Worm (Caenorhabditis elegans) whole organism, L4 larva: ENCODE results near the gene D1005.10.

Experiments used
- D1046.2 ChIP-seq: fragments of 200-800 bp; sonication (Bioruptor generic); IDR thresholded peaks from 2 replicates; pipeline ENCODE4 v1.3.6; 2022; ENCODE audit warnings: missing genetic modification characterization, missing compliant biosample characterization
- F44E2.7 ChIP-seq: fragments of 200-800 bp; sonication (Bioruptor generic); IDR thresholded peaks from 2 replicates; pipeline ENCODE4 v2.1.2; 2022; ENCODE audit warnings: missing genetic modification characterization, missing compliant biosample characterization
- T26A8.4 ChIP-seq: fragments of 200-800 bp; sonication (Bioruptor generic); IDR thresholded peaks from 2 replicates; pipeline ENCODE4 v1.3.6; 2022; ENCODE audit warnings: missing genetic modification characterization, missing compliant biosample characterization
- Y48G9A.11 ChIP-seq: fragments of 200-800 bp; sonication (Bioruptor generic); IDR thresholded peaks from 2 replicates; pipeline ENCODE4 v1.3.6; 2022; ENCODE audit warnings: missing genetic modification reagents, missing genetic modification characterization, missing compliant biosample characterization
- Y75B8A.6 ChIP-seq: fragments of 200-800 bp; sonication (Bioruptor generic); IDR thresholded peaks from 2 replicates; pipeline ENCODE4 v1.3.6; 2022; ENCODE audit warnings: missing genetic modification reagents, missing genetic modification characterization, missing compliant biosample characterization
- ZK337.2 ChIP-seq: fragments of 200-800 bp; sonication (Bioruptor generic); IDR thresholded peaks from 2 replicates; pipeline ENCODE4 v1.3.6; 2022; ENCODE audit warnings: missing genetic modification reagents, missing genetic modification characterization, missing compliant biosample characterization
- aha-1 ChIP-seq: fragments of 150-350 bp; peaks from one replicate; lab custom pipeline; 2014; ENCODE audit warnings: missing biosample characterization, missing genetic modification characterization
- attf-4 ChIP-seq: sonication (generic microtip); optimal IDR thresholded peaks from 3 replicates; lab custom pipeline; 2017; ENCODE audit warnings: missing biosample characterization, missing genetic modification characterization
- ceh-32 ChIP-seq: sonication (generic microtip); optimal IDR thresholded peaks from 2 replicates; lab custom pipeline; 2016; ENCODE audit warnings: mild to moderate bottlenecking, missing genetic modification characterization, missing compliant biosample characterization; ENCODE audit not compliant: poor library complexity
- ceh-44 ChIP-seq: fragments of 200-800 bp; sonication (Bioruptor generic); IDR thresholded peaks from 2 replicates; pipeline ENCODE4 v1.3.6; 2022; ENCODE audit warnings: missing genetic modification reagents, missing genetic modification characterization, missing compliant biosample characterization
- ceh-62 ChIP-seq: sonication (generic microtip); optimal IDR thresholded peaks from 2 replicates; lab custom pipeline; 2017; ENCODE audit warnings: missing biosample characterization, missing genetic modification characterization
- ces-1 ChIP-seq: fragments of 150-350 bp; sonication (generic microtip); optimal IDR thresholded peaks from 4 replicates; lab custom pipeline; 2014; ENCODE audit warnings: missing biosample characterization, missing genetic modification reagents, missing genetic modification characterization
- cey-2 ChIP-seq: sonication (generic microtip); optimal IDR thresholded peaks from 3 replicates; lab custom pipeline; 2017; ENCODE audit warnings: missing genetic modification characterization, mild to moderate bottlenecking, missing compliant biosample characterization, antibody characterized with exemption, borderline replicate concordance; ENCODE audit not compliant: insufficient read depth
- ctbp-1 ChIP-seq: fragments of 200-800 bp; sonication (Bioruptor generic); IDR thresholded peaks from 2 replicates; pipeline ENCODE4 v1.3.6; 2022; ENCODE audit warnings: missing genetic modification reagents, missing genetic modification characterization, missing compliant biosample characterization
- daf-12 ChIP-seq: fragments of 150-350 bp; optimal IDR thresholded peaks from 2 replicates; lab custom pipeline; 2014; ENCODE audit warnings: missing biosample characterization, missing genetic modification reagents, missing genetic modification characterization
- daf-8 ChIP-seq: fragments of 200-800 bp; sonication (Bioruptor generic); IDR thresholded peaks from 2 replicates; pipeline ENCODE4 v1.3.6; 2022; ENCODE audit warnings: missing genetic modification characterization, missing compliant biosample characterization
- dmd-6 ChIP-seq: fragments of 200-800 bp; sonication (Bioruptor generic); IDR thresholded peaks from 2 replicates; pipeline ENCODE4 v1.3.6; 2022; ENCODE audit warnings: missing genetic modification reagents, missing genetic modification characterization, missing compliant biosample characterization
- dmd-8 ChIP-seq: fragments of 200-800 bp; sonication (Bioruptor generic); IDR thresholded peaks from 2 replicates; pipeline ENCODE4 v1.3.6; 2022; ENCODE audit warnings: missing genetic modification characterization, missing compliant biosample characterization
- duxl-1 ChIP-seq: sonication (generic microtip); optimal IDR thresholded peaks from 2 replicates; lab custom pipeline; 2016; ENCODE audit warnings: mild to moderate bottlenecking, missing genetic modification characterization, moderate library complexity, missing compliant biosample characterization; ENCODE audit not compliant: poor library complexity
- dve-1 ChIP-seq: sonication (generic microtip); optimal IDR thresholded peaks from 2 replicates; lab custom pipeline; 2017; ENCODE audit warnings: antibody characterized with exemption, mild to moderate bottlenecking, missing genetic modification characterization, missing compliant biosample characterization; ENCODE audit not compliant: insufficient read depth
- fkh-10 ChIP-seq: fragments of 150-350 bp; optimal IDR thresholded peaks from 2 replicates; lab custom pipeline; 2014; ENCODE audit warnings: missing biosample characterization, missing genetic modification reagents, missing genetic modification characterization
- hlh-11 ChIP-seq: fragments of 200-800 bp; sonication (Bioruptor generic); optimal IDR thresholded peaks from 2 replicates; lab custom pipeline; 2018; ENCODE audit warnings: mild to moderate bottlenecking, missing genetic modification characterization, missing compliant biosample characterization
- hmg-1.1 ChIP-seq: fragments of 200-800 bp; sonication (Bioruptor generic); IDR thresholded peaks from 2 replicates; pipeline ENCODE4 v1.3.6; 2022; ENCODE audit warnings: missing genetic modification reagents, missing genetic modification characterization, missing compliant biosample characterization
- jun-1 ChIP-seq: fragments of 150-350 bp; optimal IDR thresholded peaks from 2 replicates; lab custom pipeline; 2014; ENCODE audit warnings: missing biosample characterization, missing genetic modification reagents, missing genetic modification characterization
- lin-13 ChIP-seq: fragments of 150-350 bp; optimal IDR thresholded peaks from 2 replicates; lab custom pipeline; 2014; ENCODE audit warnings: missing biosample characterization, missing genetic modification reagents, missing genetic modification characterization
- lin-15B ChIP-seq: fragments of 150-350 bp; sonication (generic microtip); optimal IDR thresholded peaks from 3 replicates; lab custom pipeline; 2014; ENCODE audit warnings: missing biosample characterization, missing genetic modification characterization
- lin-38 ChIP-seq: fragments of 200-800 bp; sonication (Bioruptor generic); IDR thresholded peaks from 2 replicates; pipeline ENCODE4 v1.3.6; 2022; ENCODE audit warnings: missing genetic modification reagents, missing genetic modification characterization, missing compliant biosample characterization
- lsy-2 ChIP-seq, 2 experiments: fragments of 150-350 bp in 1 of 2; sonication (generic microtip) in 1 of 2; optimal IDR thresholded peaks; 2 replicates each; lab custom pipeline; 2014 to 2017; ENCODE audit warnings: missing biosample characterization in 2 of 2, missing genetic modification characterization in 2 of 2
- madf-9 ChIP-seq: fragments of 200-800 bp; sonication (Bioruptor generic); conservative IDR thresholded peaks from 2 replicates; pipeline ENCODE4 v1.3.6; 2022; ENCODE audit warnings: missing genetic modification reagents, missing genetic modification characterization, missing compliant biosample characterization
- mdl-1 ChIP-seq, 2 experiments: fragments of 150-350 bp in 1 of 2; sonication (generic microtip) in 1 of 2; optimal IDR thresholded peaks; 2 replicates each; lab custom pipeline; 2014 to 2017; ENCODE audit warnings: missing biosample characterization in 2 of 2, missing genetic modification characterization in 2 of 2
- mxl-2 ChIP-seq: fragments of 200-800 bp; sonication (Bioruptor generic); conservative IDR thresholded peaks from 2 replicates; pipeline ENCODE4 v1.3.6; 2022; ENCODE audit warnings: missing genetic modification reagents, missing genetic modification characterization, missing compliant biosample characterization
- nhr-10 ChIP-seq: fragments of 150-350 bp; optimal IDR thresholded peaks from 2 replicates; lab custom pipeline; 2014; ENCODE audit warnings: missing biosample characterization, missing genetic modification characterization
- nhr-102 ChIP-seq: sonication (generic microtip); optimal IDR thresholded peaks from 2 replicates; lab custom pipeline; 2016; ENCODE audit warnings: mild to moderate bottlenecking, missing genetic modification characterization, moderate library complexity, missing compliant biosample characterization
- nhr-111 ChIP-seq: fragments of 200-800 bp; sonication (Bioruptor generic); optimal IDR thresholded peaks from 2 replicates; lab custom pipeline; 2018; ENCODE audit warnings: mild to moderate bottlenecking, missing genetic modification characterization, missing compliant biosample characterization
- nhr-25 ChIP-seq: sonication (generic microtip); optimal IDR thresholded peaks from 2 replicates; lab custom pipeline; 2017; ENCODE audit warnings: missing genetic modification characterization, mild to moderate bottlenecking, missing compliant biosample characterization, antibody characterized with exemption, moderate library complexity, borderline replicate concordance; ENCODE audit not compliant: insufficient read depth
- nhr-41 ChIP-seq: fragments of 200-800 bp; sonication (Bioruptor generic); IDR thresholded peaks from 2 replicates; pipeline ENCODE4 v1.3.6; 2022; ENCODE audit warnings: missing genetic modification reagents, missing genetic modification characterization, missing compliant biosample characterization
- nhr-42 ChIP-seq: fragments of 200-800 bp; sonication (Bioruptor generic); IDR thresholded peaks from 2 replicates; pipeline ENCODE4 v1.3.6; 2022; ENCODE audit warnings: missing genetic modification characterization, missing compliant biosample characterization
- php-3 ChIP-seq: fragments of 200-800 bp; sonication (Bioruptor generic); IDR thresholded peaks from 2 replicates; pipeline ENCODE4 v1.3.6; 2022; ENCODE audit warnings: missing genetic modification reagents, missing genetic modification characterization, missing compliant biosample characterization
- sdz-12 ChIP-seq: fragments of 200-800 bp; sonication (Bioruptor generic); optimal IDR thresholded peaks from 2 replicates; lab custom pipeline; 2018; ENCODE audit warnings: mild to moderate bottlenecking, missing genetic modification characterization, missing compliant biosample characterization
- skn-1 ChIP-seq: fragments of 150-350 bp; optimal IDR thresholded peaks from 2 replicates; lab custom pipeline; 2014; ENCODE audit warnings: missing biosample characterization, missing genetic modification characterization
- snpc-1.2 ChIP-seq: fragments of 200-800 bp; sonication (Bioruptor generic); IDR thresholded peaks from 2 replicates; pipeline ENCODE4 v1.3.6; 2022; ENCODE audit warnings: missing genetic modification reagents, missing genetic modification characterization, missing compliant biosample characterization
- spr-1 ChIP-seq: sonication (generic microtip); optimal IDR thresholded peaks from 2 replicates; lab custom pipeline; 2016; ENCODE audit warnings: mild to moderate bottlenecking, missing genetic modification characterization, missing compliant biosample characterization
- unc-62 ChIP-seq, 3 experiments: fragments of 150-350 bp in 1 of 3; sonication (generic microtip); optimal IDR thresholded peaks in 2 of 3; peaks in 1 of 3; 1 replicate in 1 of 3; 2 replicates in 2 of 3; lab custom pipeline; 2014 to 2017; ENCODE audit warnings: missing biosample characterization in 3 of 3, missing genetic modification characterization in 3 of 3, missing genetic modification reagents in 3 of 3, missing genotype in 1 of 3
- vab-7 ChIP-seq: fragments of 200-800 bp; sonication (Bioruptor generic); IDR thresholded peaks from 2 replicates; pipeline ENCODE4 v1.3.6; 2022; ENCODE audit warnings: missing genetic modification reagents, missing genetic modification characterization, missing compliant biosample characterization
- zag-1 ChIP-seq: fragments of 150-350 bp; optimal IDR thresholded peaks from 2 replicates; lab custom pipeline; 2014; ENCODE audit warnings: missing biosample characterization, missing genetic modification characterization
- zfp-2 ChIP-seq: sonication (generic microtip); optimal IDR thresholded peaks from 2 replicates; lab custom pipeline; 2016; ENCODE audit warnings: mild to moderate bottlenecking, missing genetic modification characterization, missing compliant biosample characterization
- zip-11 ChIP-seq: fragments of 200-800 bp; sonication (Bioruptor generic); IDR thresholded peaks from 2 replicates; pipeline ENCODE4 v1.3.6; 2022; ENCODE audit warnings: missing genetic modification characterization, missing compliant biosample characterization
- zip-2 ChIP-seq: fragments of 150-350 bp; optimal IDR thresholded peaks from 2 replicates; lab custom pipeline; 2014; ENCODE audit warnings: missing biosample characterization, missing genetic modification characterization
- ztf-11 ChIP-seq: fragments of 150-350 bp; optimal IDR thresholded peaks from 2 replicates; lab custom pipeline; 2014; ENCODE audit warnings: missing biosample characterization, missing genetic modification characterization
- ztf-7 ChIP-seq: fragments of 150-350 bp; optimal IDR thresholded peaks from 2 replicates; lab custom pipeline; 2014; ENCODE audit warnings: missing biosample characterization, missing genetic modification characterization

D1005.10 gene

DNA sequence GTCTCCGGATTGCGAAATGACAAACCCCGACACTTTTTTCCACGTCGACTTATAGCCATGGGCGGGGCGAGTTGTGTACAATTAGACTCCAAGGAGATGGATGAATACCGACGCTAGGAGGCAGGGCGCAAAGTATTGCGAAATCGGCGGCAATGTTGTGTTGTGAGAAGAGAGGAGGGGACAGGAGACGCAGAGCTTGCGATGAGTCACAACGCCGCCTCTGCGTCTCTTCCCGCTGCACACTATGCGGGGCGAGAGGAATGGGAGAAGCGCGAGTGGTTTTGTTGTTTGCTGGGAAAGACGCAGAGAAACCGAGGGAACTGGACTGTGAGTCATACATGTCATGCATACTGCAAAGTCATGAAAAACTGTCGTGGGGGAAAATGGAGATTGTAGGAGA, 31.6 kb downstream of the D1005.10 start (continued):
- TF ChIP-seq hlh-11 (tag; lab: Kevin White, UChicago) (peak; percentile 99), zag-1 (no peak), zip-2 (peak; percentile 99), jun-1 (tag; lab: Kevin White, UChicago) (peak; percentile 96), madf-9 (GFP tag; lab: Robert Waterston, UW) (peak; percentile 51; the same call in 1 of the 2 replicates), hmg-1.1 (GFP tag; lab: Robert Waterston, UW) (peak; percentile 97), fkh-10 (GFP tag; lab: Kevin White, UChicago) (peak; percentile 45), mxl-2 (GFP tag; lab: Robert Waterston, UW) (peak; percentile 78; the same call in 1 of the 2 replicates), ztf-7 (tag; lab: Kevin White, UChicago) (peak; percentile 73), snpc-1.2 (GFP tag; lab: Robert Waterston, UW) (no peak), ces-1 (GFP tag; lab: Kevin White, UChicago) (no peak), mdl-1 (tag; optimal IDR thresholded peaks at IDR 0.05; lab: Kevin White, UChicago) (peak; percentile 84 to 95), dmd-6 (GFP tag; lab: Robert Waterston, UW) (peak; percentile 96), cey-2 (tag; lab: Kevin White, UChicago) (peak; percentile 2), sdz-12 (GFP tag; lab: Kevin White, UChicago) (no peak), zfp-2 (peak; percentile 9), lin-38 (peak; percentile 66), F44E2.7 (no peak), skn-1 (tag; lab: Kevin White, UChicago) (no peak), daf-8 (GFP tag; lab: Robert Waterston, UW) (no peak), nhr-42 (GFP tag; lab: Robert Waterston, UW) (no peak; the same call in 1 of the 2 replicates), dve-1 (tag; lab: Kevin White, UChicago) (peak; percentile 97), Y75B8A.6 (GFP tag; lab: Robert Waterston, UW) (0 out of 2 replicates have a peak, but pooled peaks have one; percentile 8), attf-4 (tag; lab: Kevin White, UChicago) (peak; percentile 70), ceh-62 (tag; lab: Kevin White, UChicago) (no peak), dmd-8 (GFP tag; lab: Robert Waterston, UW) (peak; percentile 61; the same call in 1 of the 2 replicates), lin-15B (tag; lab: Kevin White, UChicago) (no peak), nhr-41 (peak; percentile 80; the same call in 1 of the 2 replicates), ZK337.2 (GFP tag; lab: Robert Waterston, UW) (no peak), D1046.2 (GFP tag; lab: Robert Waterston, UW) (no peak), nhr-25 (tag; lab: Kevin White, UChicago) (peak; percentile 88), ctbp-1 (GFP tag; lab: Robert Waterston, UW) (peak; percentile 67), ztf-11 (tag; lab: Kevin White, UChicago) (no peak), aha-1 (tag; lab: Kevin White, UChicago) (peak; percentile 99), lsy-2 (tag; optimal IDR thresholded peaks at IDR 0.05; lab: Kevin White, UChicago) (peak; percentile 63 to 82), spr-1 (tag; lab: Kevin White, UChicago) (peak; percentile 79), nhr-111 (GFP tag; lab: Kevin White, UChicago) (no peak), nhr-10 (peak; percentile 80), ceh-32 (tag; lab: Kevin White, UChicago) (peak; percentile 10), daf-12 (tag; lab: Kevin White, UChicago) (no peak), ceh-44 (GFP tag; lab: Robert Waterston, UW) (no peak), vab-7 (GFP tag; lab: Robert Waterston, UW) (peak; percentile 16; the same call in 1 of the 2 replicates), T26A8.4 (GFP tag; lab: Robert Waterston, UW) (peak; percentile 88), lin-13 (GFP tag; lab: Kevin White, UChicago) (peak; percentile 44), zip-11 (no peak), nhr-102 (tag; lab: Kevin White, UChicago) (peak; percentile 80), Y48G9A.11 (no peak), php-3 (GFP tag; lab: Robert Waterston, UW) (peak; percentile 77), unc-62 (GFP tag; optimal IDR thresholded peaks at IDR 0.05 in 1 of 2; lab: Kevin White, UChicago) (peak in 1 of 2 experiments; percentile 97), unc-62 (tag; optimal IDR thresholded peaks at IDR 0.05; lab: Kevin White, UChicago) (no peak), duxl-1 (tag; lab: Kevin White, UChicago) (peak; percentile 64)
